Worm (Caenorhabditis elegans) whole organism, L4 larva: Measurements from ENCODE around the gene srh-303.

Source experiments
- D1046.2 ChIP-seq: fragments of 200-800 bp; sonication (Bioruptor generic); IDR thresholded peaks from 2 replicates; pipeline ENCODE4 v1.3.6; 2022; ENCODE audit warnings: missing genetic modification characterization, missing compliant biosample characterization
- F10B5.3 ChIP-seq: sonication (generic microtip); optimal IDR thresholded peaks from 2 replicates; lab custom pipeline; 2016; ENCODE audit warnings: mild to moderate bottlenecking, missing genetic modification characterization, missing compliant biosample characterization
- F26F4.8 ChIP-seq: fragments of 200-800 bp; sonication (Bioruptor generic); conservative IDR thresholded peaks from 2 replicates; pipeline ENCODE4 v1.3.6; 2022; ENCODE audit warnings: missing genetic modification characterization, missing compliant biosample characterization
- F44E2.7 ChIP-seq: fragments of 200-800 bp; sonication (Bioruptor generic); IDR thresholded peaks from 2 replicates; pipeline ENCODE4 v2.1.2; 2022; ENCODE audit warnings: missing genetic modification characterization, missing compliant biosample characterization
- Y5F2A.4 ChIP-seq: fragments of 200-800 bp; sonication (Bioruptor generic); optimal IDR thresholded peaks from 2 replicates; lab custom pipeline; 2018; ENCODE audit warnings: mild to moderate bottlenecking, missing genetic modification characterization, missing compliant biosample characterization
- ZK546.5 ChIP-seq, 2 experiments: sonication (generic microtip); optimal IDR thresholded peaks; 2 replicates each; lab custom pipeline; 2017; ENCODE audit warnings: missing biosample characterization in 2 of 2, missing genetic modification characterization in 2 of 2
- aly-2 ChIP-seq: sonication (generic microtip); optimal IDR thresholded peaks from 2 replicates; lab custom pipeline; 2018; ENCODE audit warnings: missing biosample characterization, missing genetic modification characterization
- ceh-20 ChIP-seq: fragments of 200-800 bp; sonication (Bioruptor generic); IDR thresholded peaks from 2 replicates; pipeline ENCODE4 v1.3.6; 2022; ENCODE audit warnings: missing genetic modification reagents, missing genetic modification characterization, missing compliant biosample characterization
- ceh-44 ChIP-seq: fragments of 200-800 bp; sonication (Bioruptor generic); IDR thresholded peaks from 2 replicates; pipeline ENCODE4 v1.3.6; 2022; ENCODE audit warnings: missing genetic modification reagents, missing genetic modification characterization, missing compliant biosample characterization
- ceh-82 ChIP-seq: sonication (generic microtip); optimal IDR thresholded peaks from 2 replicates; lab custom pipeline; 2017; ENCODE audit warnings: missing biosample characterization, missing genetic modification characterization
- daf-12 ChIP-seq: fragments of 150-350 bp; optimal IDR thresholded peaks from 2 replicates; lab custom pipeline; 2014; ENCODE audit warnings: missing biosample characterization, missing genetic modification reagents, missing genetic modification characterization
- dmd-6 ChIP-seq: fragments of 200-800 bp; sonication (Bioruptor generic); IDR thresholded peaks from 2 replicates; pipeline ENCODE4 v1.3.6; 2022; ENCODE audit warnings: missing genetic modification reagents, missing genetic modification characterization, missing compliant biosample characterization
- dmd-9 ChIP-seq: fragments of 200-800 bp; sonication (Bioruptor generic); IDR thresholded peaks from 2 replicates; pipeline ENCODE4 v1.3.6; 2022; ENCODE audit warnings: missing genetic modification reagents, missing genetic modification characterization, missing compliant biosample characterization
- egl-27 ChIP-seq: sonication (generic microtip); optimal IDR thresholded peaks from 3 replicates; lab custom pipeline; 2017; ENCODE audit warnings: missing biosample characterization, missing genetic modification reagents, missing genetic modification characterization
- egl-43 ChIP-seq: fragments of 200-800 bp; sonication (Bioruptor generic); IDR thresholded peaks from 2 replicates; pipeline ENCODE4 v1.3.6; 2022; ENCODE audit warnings: missing genetic modification reagents, missing genetic modification characterization, missing compliant biosample characterization
- fkh-10 ChIP-seq: fragments of 150-350 bp; optimal IDR thresholded peaks from 2 replicates; lab custom pipeline; 2014; ENCODE audit warnings: missing biosample characterization, missing genetic modification reagents, missing genetic modification characterization
- gei-8 ChIP-seq: fragments of 200-800 bp; sonication (Bioruptor generic); optimal IDR thresholded peaks from 2 replicates; lab custom pipeline; 2018; ENCODE audit warnings: mild to moderate bottlenecking, missing genetic modification characterization, missing compliant biosample characterization
- hif-1 ChIP-seq, 2 experiments: sonication (generic microtip); optimal IDR thresholded peaks; 2 replicates each; lab custom pipeline; 2016 to 2017; ENCODE audit warnings: missing compliant biosample characterization in 2 of 2, missing genetic modification characterization in 2 of 2, missing genetic modification reagents in 2 of 2, missing genotype in 2 of 2, mild to moderate bottlenecking in 1 of 2
- hlh-30 ChIP-seq: sonication (generic microtip); optimal IDR thresholded peaks from 2 replicates; lab custom pipeline; 2017; ENCODE audit warnings: antibody characterized with exemption, mild to moderate bottlenecking, missing genetic modification characterization, missing compliant biosample characterization; ENCODE audit not compliant: insufficient read depth
- lin-1 ChIP-seq: fragments of 200-800 bp; sonication (Bioruptor generic); IDR thresholded peaks from 2 replicates; pipeline ENCODE4 v1.3.6; 2022; ENCODE audit warnings: missing genetic modification reagents, missing genetic modification characterization, missing compliant biosample characterization
- lin-13 ChIP-seq: fragments of 150-350 bp; optimal IDR thresholded peaks from 2 replicates; lab custom pipeline; 2014; ENCODE audit warnings: missing biosample characterization, missing genetic modification reagents, missing genetic modification characterization
- lin-39 ChIP-seq: fragments of 150-350 bp; optimal IDR thresholded peaks from 2 replicates; lab custom pipeline; 2014; ENCODE audit warnings: missing biosample characterization, missing genetic modification reagents, missing genetic modification characterization
- lir-3 ChIP-seq: sonication (generic microtip); optimal IDR thresholded peaks from 2 replicates; lab custom pipeline; 2016; ENCODE audit warnings: mild to moderate bottlenecking, missing genetic modification characterization, missing compliant biosample characterization
- madf-9 ChIP-seq: fragments of 200-800 bp; sonication (Bioruptor generic); conservative IDR thresholded peaks from 2 replicates; pipeline ENCODE4 v1.3.6; 2022; ENCODE audit warnings: missing genetic modification reagents, missing genetic modification characterization, missing compliant biosample characterization
- mes-2 ChIP-seq: sonication (generic microtip); optimal IDR thresholded peaks from 2 replicates; lab custom pipeline; 2016; ENCODE audit warnings: missing genotype, mild to moderate bottlenecking, missing genetic modification characterization, missing compliant biosample characterization; ENCODE audit not compliant: poor library complexity, severe bottlenecking
- nhr-10 ChIP-seq: fragments of 150-350 bp; optimal IDR thresholded peaks from 2 replicates; lab custom pipeline; 2014; ENCODE audit warnings: missing biosample characterization, missing genetic modification characterization
- nhr-237 ChIP-seq: sonication (generic microtip); optimal IDR thresholded peaks from 2 replicates; lab custom pipeline; 2017; ENCODE audit warnings: missing biosample characterization, missing genetic modification characterization
- nhr-25 ChIP-seq: sonication (generic microtip); optimal IDR thresholded peaks from 2 replicates; lab custom pipeline; 2017; ENCODE audit warnings: missing genetic modification characterization, mild to moderate bottlenecking, missing compliant biosample characterization, antibody characterized with exemption, moderate library complexity, borderline replicate concordance; ENCODE audit not compliant: insufficient read depth
- nhr-28 ChIP-seq: fragments of 150-350 bp; optimal IDR thresholded peaks from 2 replicates; lab custom pipeline; 2014; ENCODE audit warnings: missing biosample characterization, missing genetic modification characterization
- nhr-42 ChIP-seq: fragments of 200-800 bp; sonication (Bioruptor generic); IDR thresholded peaks from 2 replicates; pipeline ENCODE4 v1.3.6; 2022; ENCODE audit warnings: missing genetic modification characterization, missing compliant biosample characterization
- nhr-48 ChIP-seq: sonication (generic microtip); optimal IDR thresholded peaks from 2 replicates; lab custom pipeline; 2016; ENCODE audit warnings: mild to moderate bottlenecking, missing genetic modification characterization, missing compliant biosample characterization
- nhr-6 ChIP-seq: fragments of 150-350 bp; optimal IDR thresholded peaks from 2 replicates; lab custom pipeline; 2014; ENCODE audit warnings: missing biosample characterization, missing genetic modification characterization
- nhr-76 ChIP-seq: fragments of 150-350 bp; optimal IDR thresholded peaks from 2 replicates; lab custom pipeline; 2014; ENCODE audit warnings: missing biosample characterization, missing genetic modification characterization
- nhr-77 ChIP-seq: fragments of 150-350 bp; optimal IDR thresholded peaks from 2 replicates; lab custom pipeline; 2014; ENCODE audit warnings: missing biosample characterization, missing genetic modification characterization
- pha-4 ChIP-seq, 2 experiments: fragments of 150-350 bp in 1 of 2; fragments of 200-800 bp in 1 of 2; sonication (Bioruptor generic) in 1 of 2; IDR thresholded peaks in 1 of 2; optimal IDR thresholded peaks in 1 of 2; 2 replicates each; pipeline versions ENCODE4 v1.3.6 to Lab custom; 2014 to 2022; ENCODE audit warnings: missing genetic modification characterization in 2 of 2, missing genetic modification reagents in 2 of 2, missing biosample characterization in 1 of 2, missing compliant biosample characterization in 1 of 2
- rbr-2 ChIP-seq: sonication (generic microtip); optimal IDR thresholded peaks from 2 replicates; lab custom pipeline; 2016; ENCODE audit warnings: missing genotype, missing genetic modification characterization, missing compliant biosample characterization
- saeg-2 ChIP-seq: fragments of 200-800 bp; sonication (Bioruptor generic); IDR thresholded peaks from 2 replicates; pipeline ENCODE4 v1.3.6; 2022; ENCODE audit warnings: missing genetic modification reagents, missing genetic modification characterization, missing compliant biosample characterization
- snpc-4 ChIP-seq: fragments of 150-350 bp; optimal IDR thresholded peaks from 2 replicates; lab custom pipeline; 2014; ENCODE audit warnings: missing biosample characterization, missing genetic modification characterization
- spr-1 ChIP-seq: sonication (generic microtip); optimal IDR thresholded peaks from 2 replicates; lab custom pipeline; 2016; ENCODE audit warnings: mild to moderate bottlenecking, missing genetic modification characterization, missing compliant biosample characterization
- unc-130 ChIP-seq: sonication (generic microtip); optimal IDR thresholded peaks from 2 replicates; lab custom pipeline; 2016; ENCODE audit warnings: missing genetic modification reagents, missing genetic modification characterization, missing compliant biosample characterization
- unc-62 ChIP-seq, 3 experiments: fragments of 150-350 bp in 1 of 3; sonication (generic microtip); optimal IDR thresholded peaks in 2 of 3; peaks in 1 of 3; 1 replicate in 1 of 3; 2 replicates in 2 of 3; lab custom pipeline; 2014 to 2017; ENCODE audit warnings: missing biosample characterization in 3 of 3, missing genetic modification characterization in 3 of 3, missing genetic modification reagents in 3 of 3, missing genotype in 1 of 3
- zag-1 ChIP-seq: fragments of 150-350 bp; optimal IDR thresholded peaks from 2 replicates; lab custom pipeline; 2014; ENCODE audit warnings: missing biosample characterization, missing genetic modification characterization
- zip-2 ChIP-seq: fragments of 150-350 bp; optimal IDR thresholded peaks from 2 replicates; lab custom pipeline; 2014; ENCODE audit warnings: missing biosample characterization, missing genetic modification characterization
- ztf-7 ChIP-seq: fragments of 150-350 bp; optimal IDR thresholded peaks from 2 replicates; lab custom pipeline; 2014; ENCODE audit warnings: missing biosample characterization, missing genetic modification characterization

Gene srh-303

DNA sequence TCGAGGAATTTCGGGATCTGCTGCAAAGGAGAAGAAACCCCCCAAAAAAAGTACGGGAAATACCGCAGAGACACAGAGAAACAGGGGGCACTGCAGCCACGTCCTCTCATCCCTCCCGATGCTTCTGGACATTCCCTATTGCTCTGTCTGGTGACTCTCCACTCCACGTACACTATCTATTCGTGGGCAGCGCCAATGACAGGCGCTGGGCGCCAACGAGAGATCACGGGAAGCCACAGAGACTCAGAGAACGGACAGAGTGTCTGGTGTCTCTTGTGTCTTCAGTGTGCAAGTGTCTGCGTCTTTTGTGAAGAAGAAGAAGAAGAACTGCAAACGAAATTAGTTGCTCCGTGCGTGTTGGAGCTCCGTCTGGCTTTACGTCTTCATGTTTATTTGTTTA is 26.5 kb downstream of the srh-303 start (continued):
- no peak for TF ChIP-seq unc-130 (GFP tag; lab: Kevin White, UChicago)
- no peak for TF ChIP-seq daf-12 (tag; lab: Kevin White, UChicago)
- TF ChIP-seq nhr-48 (tag; lab: Kevin White, UChicago): peak; percentile 77
- TF ChIP-seq saeg-2 (GFP tag; lab: Robert Waterston, UW): no peak
- no peak for TF ChIP-seq F44E2.7 (GFP tag; lab: Robert Waterston, UW)
- peak; percentile 49 to 93 for TF ChIP-seq hif-1 (tag; optimal IDR thresholded peaks at IDR 0.05; lab: Kevin White, UChicago)
- peak; percentile 42 for TF ChIP-seq nhr-10 (tag; lab: Kevin White, UChicago)
- TF ChIP-seq hlh-30 (tag; lab: Kevin White, UChicago): peak; percentile 96
- no peak for TF ChIP-seq ZK546.5 (tag; optimal IDR thresholded peaks at IDR 0.05; lab: Kevin White, UChicago)
- peak; percentile 20 for TF ChIP-seq lir-3 (tag; lab: Kevin White, UChicago)
- TF ChIP-seq mes-2 (tag; lab: Kevin White, UChicago): peak; percentile 75
- peak; percentile 45 for TF ChIP-seq pha-4 (GFP tag; IDR thresholded peaks at IDR 0.05; lab: Robert Waterston, UW)
- TF ChIP-seq pha-4 (tag; optimal IDR thresholded peaks at IDR 0.05; lab: Kevin White, UChicago): no peak
- no peak for TF ChIP-seq ceh-82 (tag; lab: Kevin White, UChicago)
- TF ChIP-seq unc-62 (GFP tag; optimal IDR thresholded peaks at IDR 0.05 in 1 of 2; lab: Kevin White, UChicago): peak in 1 of 2 experiments; percentile 99
- TF ChIP-seq unc-62 (tag; optimal IDR thresholded peaks at IDR 0.05; lab: Kevin White, UChicago): no peak
- peak; percentile 53 for TF ChIP-seq lin-13 (GFP tag; lab: Kevin White, UChicago)
- TF ChIP-seq dmd-9 (GFP tag; lab: Robert Waterston, UW): 0 out of 2 replicates have a peak, but pooled peaks have one; percentile 47
- TF ChIP-seq nhr-77 (tag; lab: Kevin White, UChicago): peak; percentile 42
- 0 out of 2 replicates have a peak, but pooled peaks have one; percentile 40 for TF ChIP-seq nhr-42 (GFP tag; lab: Robert Waterston, UW)
- TF ChIP-seq zag-1 (tag; lab: Kevin White, UChicago): peak; percentile 10
- peak; percentile 73 for TF ChIP-seq dmd-6
- no peak for TF ChIP-seq aly-2 (tag; lab: Kevin White, UChicago)
- TF ChIP-seq nhr-28 (tag; lab: Kevin White, UChicago): peak; percentile 79
- peak; percentile 52 for TF ChIP-seq ztf-7 (tag; lab: Kevin White, UChicago)
- peak; percentile 20 for TF ChIP-seq snpc-4 (tag; lab: Kevin White, UChicago)
- peak; percentile 65 for TF ChIP-seq ceh-20 (GFP tag; lab: Robert Waterston, UW)
- TF ChIP-seq F26F4.8 (GFP tag; lab: Robert Waterston, UW): no peak
- peak; percentile 87 for TF ChIP-seq rbr-2 (tag; lab: Kevin White, UChicago)
- no peak for TF ChIP-seq gei-8 (GFP tag; lab: Kevin White, UChicago)
- 0 out of 2 replicates have a peak, but pooled peaks have one; percentile 49 for TF ChIP-seq ceh-44 (GFP tag; lab: Robert Waterston, UW)
- peak; percentile 84 for TF ChIP-seq lin-1 (GFP tag; lab: Robert Waterston, UW)
- peak; percentile 76 for TF ChIP-seq egl-43 (GFP tag; lab: Robert Waterston, UW)
- TF ChIP-seq zip-2: no peak
- peak; percentile 80 for TF ChIP-seq fkh-10

DNA sequence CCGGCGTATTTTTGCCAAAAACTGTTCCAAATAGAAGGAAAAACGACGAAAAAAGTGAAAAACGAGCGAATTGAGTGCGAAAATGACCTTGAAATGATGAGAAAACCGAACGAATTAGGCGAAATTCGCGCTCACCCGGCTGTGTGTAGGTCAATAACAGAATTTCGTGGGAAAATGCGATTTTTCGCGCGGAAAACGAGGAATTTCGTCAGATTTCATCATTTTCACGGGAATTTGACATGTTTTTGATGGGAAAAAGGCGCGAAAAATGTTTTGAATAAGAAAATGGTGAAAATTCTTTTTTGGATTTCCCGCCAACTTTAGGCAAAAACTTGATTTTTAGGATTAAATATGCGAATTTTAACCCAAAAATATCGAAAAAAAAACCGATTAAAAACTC is 27.6 kb downstream of the srh-303 start:
- TF ChIP-seq lir-3 (tag; lab: Kevin White, UChicago) (no peak), nhr-28 (tag; lab: Kevin White, UChicago) (no peak), nhr-6 (tag; lab: Kevin White, UChicago) (no peak), madf-9 (GFP tag; lab: Robert Waterston, UW) (no peak), egl-27 (tag; lab: Kevin White, UChicago) (no peak), spr-1 (no peak), nhr-77 (tag; lab: Kevin White, UChicago) (no peak), mes-2 (tag; lab: Kevin White, UChicago) (no peak), F10B5.3 (tag; lab: Kevin White, UChicago) (no peak), nhr-237 (tag; lab: Kevin White, UChicago) (no peak), nhr-76 (tag; lab: Kevin White, UChicago) (no peak), nhr-25 (tag; lab: Kevin White, UChicago) (no peak), nhr-48 (tag; lab: Kevin White, UChicago) (no peak), lin-13 (GFP tag; lab: Kevin White, UChicago) (no peak), Y5F2A.4 (GFP tag; lab: Kevin White, UChicago) (no peak), D1046.2 (no peak), ztf-7 (tag; lab: Kevin White, UChicago) (no peak), lin-39 (no peak)
